Fruit fly (Drosophila melanogaster): ENCODE results near the gene Cpr66D.

Gene Cpr66D

DNA sequence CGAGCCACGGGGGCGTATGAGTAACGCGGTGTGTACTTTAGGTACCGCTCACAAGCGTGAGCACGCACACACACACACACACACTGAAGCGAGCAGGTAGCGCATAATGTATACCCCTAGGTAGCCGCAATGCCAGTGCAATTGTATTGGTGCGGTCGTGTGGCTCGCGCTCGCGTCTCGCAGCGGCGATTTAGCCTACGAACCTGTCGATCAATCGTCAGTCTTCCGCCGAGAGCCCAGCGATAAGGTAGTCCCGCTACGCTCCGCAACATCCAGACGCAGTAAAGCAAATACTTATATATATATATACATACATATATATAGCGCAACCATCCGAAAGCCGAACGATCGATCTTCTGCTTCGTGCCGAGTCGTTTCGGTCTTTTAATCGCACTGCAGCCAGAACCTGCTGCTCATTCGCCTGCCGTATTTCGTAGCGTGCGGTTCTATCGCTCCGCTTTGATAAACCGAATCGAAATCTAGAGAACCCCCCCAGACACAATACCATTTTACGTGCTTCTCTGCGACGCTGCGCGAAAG is 35.4 kb downstream of the Cpr66D start, which contains the start of gene hry (continued):
- TF ChIP-seq Trl (optimal IDR thresholded peaks at IDR 0.05), result peak in 1 of 2 experiments; percentile 40
- no peak for TF ChIP-seq Trl (GFP tag; optimal IDR thresholded peaks at IDR 0.05)
- no peak for TF ChIP-seq jigr1 (GFP tag; IDR thresholded peaks at IDR 0.05)
- no peak for TF ChIP-seq CG15011 (GFP tag; optimal IDR thresholded peaks at IDR 0.05)
- no peak for TF ChIP-seq dimm (GFP tag; IDR thresholded peaks at IDR 0.05)
- no peak for TF ChIP-seq pan (optimal IDR thresholded peaks at IDR 0.05)
- peak in 1 of 2 experiments; percentile 61 for TF ChIP-seq pan (GFP tag; optimal IDR thresholded peaks at IDR 0.05 in 1 of 2, IDR thresholded peaks at IDR 0.05 in 1 of 2)
- peak; percentile 73; the same call in 2 of the 3 replicates for TF ChIP-seq so (GFP tag; IDR thresholded peaks at IDR 0.05)
- TF ChIP-seq Hey (tag; optimal IDR thresholded peaks at IDR 0.05), result peak; percentile 58
- TF ChIP-seq Rfx (GFP tag; IDR thresholded peaks at IDR 0.05), result peak; percentile 30; the same call in 1 of the 2 replicates
- TF ChIP-seq CG18619 (GFP tag; optimal IDR thresholded peaks at IDR 0.05), result peak; percentile 47
- TF ChIP-seq row (GFP tag; IDR thresholded peaks at IDR 0.05), result peak; percentile 24; the same call in 1 of the 3 replicates
- TF ChIP-seq dmrt99B (tag; optimal IDR thresholded peaks at IDR 0.05), result peak; percentile 1
- peak; percentile 11 for TF ChIP-seq NC2α (GFP tag; optimal IDR thresholded peaks at IDR 0.05)
- no peak for TF ChIP-seq CG17186 (GFP tag; optimal IDR thresholded peaks at IDR 0.05)
- TF ChIP-seq CG8281 (tag; optimal IDR thresholded peaks at IDR 0.05), result peak; percentile 33

DNA sequence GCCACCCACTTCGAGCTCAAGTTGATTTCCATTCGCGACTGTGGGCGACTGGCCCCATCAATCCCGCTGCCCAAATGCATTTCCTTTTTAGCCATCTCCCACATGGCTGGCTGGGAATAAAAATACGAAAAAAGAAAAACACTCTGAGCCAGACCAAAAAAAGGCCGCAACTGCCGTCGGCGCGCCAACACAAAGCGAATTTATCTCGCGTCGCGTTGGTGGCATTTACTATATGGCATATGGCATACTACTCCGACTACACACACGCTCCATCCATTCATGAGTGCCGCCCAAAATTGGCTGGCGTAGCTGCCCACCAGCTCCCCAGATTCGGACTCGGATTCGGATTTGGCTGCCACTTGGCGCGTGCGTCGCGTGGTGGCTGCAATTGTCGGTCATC is 36.3 kb downstream of the Cpr66D start:
- TF ChIP-seq klu (GFP tag; IDR thresholded peaks at IDR 0.05) (no peak), CG1233 (GFP tag; optimal IDR thresholded peaks at IDR 0.05) (no peak), Med (GFP tag) (peak; percentile 62), ro (GFP tag; IDR thresholded peaks at IDR 0.05) (no peak), CG12769 (tag; optimal IDR thresholded peaks at IDR 0.05) (peak; percentile 46), nmo (GFP tag; optimal IDR thresholded peaks at IDR 0.05) (no peak), wdn (GFP tag; IDR thresholded peaks at IDR 0.05) (no peak), yki (optimal IDR thresholded peaks at IDR 0.05) (no peak), CG2875 (GFP tag; optimal IDR thresholded peaks at IDR 0.05) (no peak), Bteb2 (GFP tag; optimal IDR thresholded peaks at IDR 0.05) (no peak), Dip3 (GFP tag; optimal IDR thresholded peaks at IDR 0.05) (no peak), CG6765 (GFP tag; optimal IDR thresholded peaks at IDR 0.05) (peak; percentile 8), CG9932 (GFP tag; IDR thresholded peaks at IDR 0.05) (0 out of 2 replicates have a peak, but pooled peaks have one; percentile 15), rib (GFP tag; IDR thresholded peaks at IDR 0.05) (0 out of 2 replicates have a peak, but pooled peaks have one; percentile 25), phol (tag; optimal IDR thresholded peaks at IDR 0.05) (no peak), CG42726 (GFP tag; IDR thresholded peaks at IDR 0.05; ENCODE audit: partially characterized antibody) (no peak), Poxn (GFP tag; IDR thresholded peaks at IDR 0.05) (no peak), sr (GFP tag; IDR thresholded peaks at IDR 0.05) (peak; percentile 76; the same call in 2 of the 3 replicates), CG30431 (GFP tag; optimal IDR thresholded peaks at IDR 0.05) (no peak), Dbx (GFP tag; IDR thresholded peaks at IDR 0.05) (peak; percentile 47; the same call in 1 of the 3 replicates), chinmo (GFP tag; IDR thresholded peaks at IDR 0.05; ENCODE audit: partially characterized antibody) (0 out of 4 replicates have a peak, but pooled peaks have one; percentile 6), CG6254 (GFP tag; optimal IDR thresholded peaks at IDR 0.05) (no peak), HmgD (GFP tag; optimal IDR thresholded peaks at IDR 0.05) (no peak), CG31388 (GFP tag; optimal IDR thresholded peaks at IDR 0.05) (no peak), onecut (GFP tag; IDR thresholded peaks at IDR 0.05) (no peak)
